Worm (Caenorhabditis elegans): Measurements from ENCODE around the gene rgs-7.

rgs-7 gene

ce11 chrX:3576239-3576638 is 33.9 kb downstream of the rgs-7 start, which contains the start of gene ckc-1:
TSS of gene ckc-1 (plus strand) at chrX:3576606.
- no peak for TF ChIP-seq unc-62 (GFP tag; optimal IDR thresholded peaks at IDR 0.05)

ce11 chrX:3581813-3582212 is 39.5 kb downstream of the rgs-7 start:
- no peak for TF ChIP-seq unc-62 (GFP tag; optimal IDR thresholded peaks at IDR 0.05)

- TF ChIP-seq unc-62 (GFP tag; optimal IDR thresholded peaks at IDR 0.05): no peak
Measured at ce11 chrX:3583436-3583835, 41.1 kb downstream of the rgs-7 start.

DNA sequence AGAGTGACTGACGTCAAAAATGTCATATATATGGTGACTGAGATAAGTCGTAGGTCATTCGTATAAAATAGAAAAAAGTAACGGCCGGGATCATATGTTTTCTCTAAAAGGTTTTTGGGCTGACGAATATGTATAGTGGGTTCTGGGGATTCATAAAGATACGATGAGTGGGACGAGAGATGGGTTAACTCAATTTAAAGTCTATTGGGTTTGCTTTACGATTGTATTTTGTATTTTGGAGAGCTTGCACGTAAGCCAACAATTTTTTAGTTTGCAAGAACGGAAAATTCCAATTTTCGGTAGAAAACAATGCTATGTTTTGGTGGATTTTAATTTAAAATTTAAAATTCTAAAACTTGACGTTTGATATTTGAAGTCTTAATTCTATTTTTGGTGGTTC is 42.1 kb downstream of the rgs-7 start:
- TF ChIP-seq unc-62 (GFP tag; optimal IDR thresholded peaks at IDR 0.05): no peak

DNA sequence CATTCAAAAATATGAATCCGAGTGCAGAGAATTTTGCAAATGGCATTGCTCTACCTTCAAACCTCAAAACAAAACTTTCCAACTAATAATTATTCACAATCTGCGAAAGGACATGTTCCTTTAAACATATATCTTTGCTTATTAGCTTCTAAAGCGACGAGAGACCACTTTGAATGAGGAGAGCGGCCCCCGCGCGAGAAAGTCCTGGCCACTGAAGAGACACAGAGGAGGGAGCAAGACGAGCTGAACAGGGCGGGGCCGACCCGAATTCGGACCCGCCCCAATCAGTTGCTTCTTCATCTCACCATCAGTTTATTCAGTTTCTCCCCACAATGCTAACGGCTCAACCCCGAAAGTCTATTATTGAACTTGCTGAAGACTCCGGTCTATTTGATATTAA is 43.3 kb downstream of the rgs-7 start, which contains the start of gene T27A10.2:
Gene T27A10.2, plus strand, starts transcription at position 333 of the 400 bp plus-strand sequence.
- TF ChIP-seq unc-62 (GFP tag; optimal IDR thresholded peaks at IDR 0.05): no peak

- TF ChIP-seq unc-62 (GFP tag; optimal IDR thresholded peaks at IDR 0.05): no peak
Measured at ce11 chrX:3590510-3590909, 48.2 kb downstream of the rgs-7 start.

DNA sequence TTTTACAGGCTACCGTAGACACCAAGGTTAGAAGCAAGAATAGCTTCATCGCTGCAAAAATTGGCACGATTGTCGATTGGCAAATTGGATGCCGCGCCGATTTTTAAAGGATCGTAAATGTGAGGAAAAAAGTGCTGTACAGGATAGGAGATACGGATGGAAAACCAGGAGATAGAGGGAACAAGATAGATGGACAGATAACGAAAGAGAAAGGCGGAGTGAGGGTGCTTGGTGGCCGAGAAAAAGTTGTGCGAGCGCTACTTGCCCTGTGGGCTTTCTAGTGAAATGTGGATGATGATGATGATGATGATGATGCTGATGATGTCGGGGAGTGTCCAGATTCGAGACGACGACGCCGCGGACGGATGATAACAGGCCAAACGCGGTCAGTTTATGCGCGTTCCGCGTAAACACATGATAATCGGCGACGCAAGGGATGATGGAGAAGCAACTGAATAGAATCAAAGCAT is 54.0 kb downstream of the rgs-7 start, which contains the start of gene T27A10.6:
Gene T27A10.6, minus strand, starts transcription at position 51 of the 470 bp plus-strand sequence.
- no peak for TF ChIP-seq unc-62 (GFP tag; optimal IDR thresholded peaks at IDR 0.05)

DNA sequence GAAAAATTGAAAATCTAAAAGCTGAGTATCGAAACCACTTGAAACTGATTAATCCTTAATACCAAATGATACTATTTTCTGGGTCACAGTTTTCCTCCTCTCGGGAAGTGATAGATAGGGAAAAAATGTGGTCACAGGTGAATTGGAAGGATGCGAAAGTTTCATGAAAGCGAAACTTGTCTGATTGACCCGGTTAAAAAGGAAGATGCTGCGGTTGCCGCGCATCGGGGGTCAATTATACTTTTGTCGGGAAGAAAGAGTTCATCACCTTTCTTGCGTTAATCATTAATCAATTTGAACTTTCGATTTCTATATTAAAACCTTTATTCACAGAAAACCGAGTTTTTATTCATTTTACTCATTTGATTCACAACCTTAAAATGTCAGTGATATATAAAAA is 54.6 kb downstream of the rgs-7 start:
- TF ChIP-seq unc-62 (GFP tag; optimal IDR thresholded peaks at IDR 0.05): no peak

DNA sequence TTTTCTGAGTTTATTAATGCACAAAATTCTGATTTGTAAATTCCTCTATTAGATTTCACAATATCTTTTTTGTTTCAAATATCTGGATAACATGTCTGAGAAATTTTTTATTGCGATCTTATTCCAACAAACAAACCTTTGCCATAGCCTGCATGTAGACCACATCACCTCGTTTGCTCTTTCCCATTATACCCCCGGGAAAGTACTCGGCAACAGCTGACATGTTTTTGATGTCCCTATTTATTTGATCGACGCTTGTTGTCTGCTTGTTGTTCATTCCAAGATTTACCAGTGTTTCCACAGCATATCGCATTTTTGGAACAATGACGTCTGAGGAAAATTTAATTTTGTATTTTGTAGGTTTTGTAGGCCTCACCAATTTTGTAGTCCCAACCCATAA is 57.5 kb downstream of the rgs-7 start:
- no peak for TF ChIP-seq unc-62 (GFP tag; optimal IDR thresholded peaks at IDR 0.05)

DNA sequence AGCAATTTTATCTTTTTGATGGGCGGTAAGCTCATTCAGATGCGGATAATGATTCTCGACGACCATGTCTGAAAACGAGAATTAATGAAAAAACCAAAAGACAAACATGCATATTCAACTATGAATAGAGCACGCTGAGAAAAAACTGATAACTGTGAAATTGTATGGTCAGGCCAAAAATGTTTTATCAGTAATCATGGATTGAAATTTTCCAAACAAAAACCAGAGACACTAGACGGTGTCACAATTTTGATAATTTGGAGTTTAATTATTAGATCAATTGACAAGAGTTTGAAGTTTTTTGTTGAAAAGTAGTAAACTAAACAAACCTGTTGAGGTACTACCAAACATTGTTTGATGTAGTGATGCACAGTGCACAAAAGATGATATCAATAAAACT is 58.0 kb downstream of the rgs-7 start, which contains the start of gene cgr-1:
Gene cgr-1, minus strand, starts transcription at position 68 of the 400 bp plus-strand sequence.
- TF ChIP-seq unc-62 (GFP tag; optimal IDR thresholded peaks at IDR 0.05): no peak

ce11 chrX:3601531-3601930 is 59.2 kb downstream of the rgs-7 start, which contains the start of gene C18B2.3:
TSS of gene C18B2.3 (plus strand) at chrX:3601831.
- no peak for TF ChIP-seq unc-62 (GFP tag; optimal IDR thresholded peaks at IDR 0.05)

ce11 chrX:3602622-3603021 is 60.3 kb downstream of the rgs-7 start:
- no peak for TF ChIP-seq unc-62 (GFP tag; optimal IDR thresholded peaks at IDR 0.05)

DNA sequence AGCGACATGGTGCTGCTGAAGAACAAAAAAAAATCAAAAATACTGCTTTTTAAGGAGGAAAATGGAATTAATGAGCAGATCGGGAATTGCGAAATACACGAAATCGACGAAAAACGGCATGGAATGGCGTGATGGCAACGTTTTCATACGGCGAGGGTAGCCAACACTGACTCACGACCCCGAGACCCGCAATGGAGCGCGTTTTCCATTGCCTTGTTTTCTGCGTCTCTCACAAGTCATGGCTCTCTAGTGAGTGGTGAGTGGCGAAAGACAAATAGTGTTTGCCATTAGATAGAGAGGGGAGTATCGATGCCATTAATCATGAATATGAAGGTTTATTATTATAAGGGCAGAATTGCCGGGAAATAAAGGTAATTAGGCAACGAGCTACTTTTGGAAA is 63.4 kb downstream of the rgs-7 start, which contains the start of gene C18B2.4:
Gene C18B2.4, minus strand, starts transcription at position 15 of the 400 bp plus-strand sequence.
- no peak for TF ChIP-seq unc-62 (GFP tag; optimal IDR thresholded peaks at IDR 0.05)
